Worm (Caenorhabditis elegans) whole organism, L4/young adult: ENCODE data around the gene col-75.

Experiments
- W03F9.2 ChIP-seq: fragments of 150-350 bp; optimal IDR thresholded peaks from 2 replicates; lab custom pipeline; 2014; ENCODE audit warnings: missing biosample characterization, missing genetic modification characterization
- dao-5 ChIP-seq: sonication (generic microtip); optimal IDR thresholded peaks from 2 replicates; lab custom pipeline; 2016; ENCODE audit warnings: missing genotype, missing genetic modification characterization, moderate library complexity, missing compliant biosample characterization
- him-1 ChIP-seq: sonication (generic microtip); optimal IDR thresholded peaks from 2 replicates; lab custom pipeline; 2016; ENCODE audit warnings: missing genotype, missing genetic modification reagents, missing genetic modification characterization, missing compliant biosample characterization

- TF ChIP-seq him-1 (tag; lab: Kevin White, UChicago) (no peak), W03F9.2 (tag; lab: Kevin White, UChicago) (no peak), dao-5 (tag; lab: Kevin White, UChicago) (no peak)
These were observed 49.2 kb downstream of the col-75 start, which contains the start of gene T28D9.16 for ce11 chrII:6475180-6475737.
